Worm (Caenorhabditis elegans) whole organism, young adult: ENCODE measurements around the gene D1044.4.

ENCODE experiments used
- B0261.1 ChIP-seq: sonication (generic microtip); optimal IDR thresholded peaks from 2 replicates; lab custom pipeline; 2016; ENCODE audit warnings: mild to moderate bottlenecking, missing genetic modification characterization, moderate library complexity, missing compliant biosample characterization
- B0336.3 ChIP-seq: fragments of 200-800 bp; sonication (Bioruptor generic); IDR thresholded peaks from 2 replicates; pipeline ENCODE4 v1.3.6; 2022; ENCODE audit warnings: missing genetic modification characterization, missing compliant biosample characterization
- D2030.7 ChIP-seq: fragments of 200-800 bp; sonication (Bioruptor generic); IDR thresholded peaks from 2 replicates; pipeline ENCODE4 v1.3.6; 2022; ENCODE audit warnings: missing genetic modification reagents, missing genetic modification characterization, missing compliant biosample characterization
- F49E8.2 ChIP-seq: sonication (generic microtip); optimal IDR thresholded peaks from 3 replicates; lab custom pipeline; 2017; ENCODE audit warnings: missing genetic modification characterization, mild to moderate bottlenecking, missing compliant biosample characterization, antibody characterized with exemption, moderate library complexity; ENCODE audit not compliant: insufficient read depth
- F52B5.7 ChIP-seq: sonication (generic microtip); optimal IDR thresholded peaks from 2 replicates; lab custom pipeline; 2016; ENCODE audit warnings: mild to moderate bottlenecking, missing genetic modification characterization, missing compliant biosample characterization
- F55B11.4 ChIP-seq: sonication (generic microtip); optimal IDR thresholded peaks from 2 replicates; lab custom pipeline; 2016; ENCODE audit warnings: missing compliant biosample characterization, missing genetic modification characterization, borderline replicate concordance; ENCODE audit not compliant: insufficient read depth
- F57C9.4 ChIP-seq: sonication (generic microtip); optimal IDR thresholded peaks from 2 replicates; lab custom pipeline; 2017; ENCODE audit warnings: mild to moderate bottlenecking, missing genetic modification characterization, missing compliant biosample characterization
- K11D2.4 ChIP-seq: fragments of 200-800 bp; sonication (Bioruptor generic); IDR thresholded peaks from 2 replicates; pipeline ENCODE4 v1.3.6; 2022; ENCODE audit warnings: missing genetic modification reagents, missing genetic modification characterization, missing compliant biosample characterization
- K12H6.12 ChIP-seq: fragments of 200-800 bp; sonication (Bioruptor generic); optimal IDR thresholded peaks from 2 replicates; lab custom pipeline; 2018; ENCODE audit warnings: mild to moderate bottlenecking, missing genetic modification characterization, missing compliant biosample characterization
- T07F8.4 ChIP-seq: sonication (generic microtip); optimal IDR thresholded peaks from 2 replicates; lab custom pipeline; 2016; ENCODE audit warnings: mild to moderate bottlenecking, missing genetic modification characterization, moderate library complexity, missing compliant biosample characterization
- Y53G8AR.9 ChIP-seq: fragments of 200-800 bp; sonication (Bioruptor generic); conservative IDR thresholded peaks from 2 replicates; pipeline ENCODE4 v1.3.6; 2022; ENCODE audit warnings: missing genetic modification reagents, missing genetic modification characterization, missing compliant biosample characterization
- Y67H2A.10 ChIP-seq: fragments of 200-800 bp; sonication (Bioruptor generic); conservative IDR thresholded peaks from 2 replicates; pipeline ENCODE4 v1.3.6; 2022; ENCODE audit warnings: missing genetic modification reagents, missing genetic modification characterization, missing compliant biosample characterization
- Y95B8A.8 ChIP-seq: fragments of 200-800 bp; sonication (Bioruptor generic); IDR thresholded peaks from 2 replicates; pipeline ENCODE4 v1.3.6; 2022; ENCODE audit warnings: missing genetic modification reagents, missing genetic modification characterization, missing compliant biosample characterization
- ama-1 ChIP-seq, 3 experiments: fragments of 150-350 bp in 1 of 3; sonication (generic microtip) in 2 of 3; optimal IDR thresholded peaks; 2 replicates each; lab custom pipeline; 2014 to 2018; ENCODE audit warnings: missing biosample characterization in 2 of 3, missing genetic modification characterization in 2 of 3, missing genetic modification reagents in 2 of 3
- attf-3 ChIP-seq: fragments of 200-800 bp; sonication (Bioruptor generic); conservative IDR thresholded peaks from 2 replicates; pipeline ENCODE4 v1.3.6; 2022; ENCODE audit warnings: missing genetic modification reagents, missing genetic modification characterization, missing compliant biosample characterization
- attf-5 ChIP-seq: fragments of 200-800 bp; sonication (Bioruptor generic); optimal IDR thresholded peaks from 2 replicates; lab custom pipeline; 2018; ENCODE audit warnings: mild to moderate bottlenecking, missing genetic modification characterization, missing compliant biosample characterization
- attf-6 ChIP-seq: fragments of 200-800 bp; sonication (Bioruptor generic); IDR thresholded peaks from 2 replicates; pipeline ENCODE4 v1.3.6; 2022; ENCODE audit warnings: missing genetic modification reagents, missing genetic modification characterization, missing compliant biosample characterization
- bed-1 ChIP-seq: fragments of 200-800 bp; sonication (Bioruptor generic); IDR thresholded peaks from 2 replicates; pipeline ENCODE4 v1.3.6; 2022; ENCODE audit warnings: missing genetic modification reagents, missing genetic modification characterization, missing compliant biosample characterization
- cebp-2 ChIP-seq: fragments of 200-800 bp; sonication (Bioruptor generic); IDR thresholded peaks from 2 replicates; pipeline ENCODE4 v1.3.6; 2022; ENCODE audit warnings: missing genetic modification characterization, missing compliant biosample characterization
- chd-7 ChIP-seq: sonication (generic microtip); optimal IDR thresholded peaks from 2 replicates; lab custom pipeline; 2016; ENCODE audit warnings: mild to moderate bottlenecking, missing genetic modification characterization, moderate library complexity, missing compliant biosample characterization
- egl-18 ChIP-seq: fragments of 200-800 bp; sonication (Bioruptor generic); IDR thresholded peaks from 2 replicates; pipeline ENCODE4 v1.3.6; 2022; ENCODE audit warnings: missing genetic modification reagents, missing genetic modification characterization, missing compliant biosample characterization
- ekl-4 ChIP-seq: fragments of 200-800 bp; sonication (Bioruptor generic); IDR thresholded peaks from 2 replicates; pipeline ENCODE4 v1.3.6; 2022; ENCODE audit warnings: missing genetic modification reagents, missing genetic modification characterization, missing compliant biosample characterization
- hmg-1.2 ChIP-seq: fragments of 200-800 bp; sonication (Bioruptor generic); IDR thresholded peaks from 2 replicates; pipeline ENCODE4 v1.3.6; 2022; ENCODE audit warnings: missing genetic modification reagents, missing genetic modification characterization, missing compliant biosample characterization
- hsf-1 ChIP-seq: fragments of 200-800 bp; sonication (Bioruptor generic); IDR thresholded peaks from 2 replicates; pipeline ENCODE4 v1.3.6; 2022; ENCODE audit warnings: missing genetic modification reagents, missing genetic modification characterization, missing compliant biosample characterization
- lag-1 ChIP-seq: fragments of 200-800 bp; sonication (Bioruptor generic); IDR thresholded peaks from 2 replicates; pipeline ENCODE4 v1.3.6; 2022; ENCODE audit warnings: missing genetic modification reagents, missing genetic modification characterization, missing compliant biosample characterization
- let-526 ChIP-seq: fragments of 200-800 bp; sonication (Bioruptor generic); IDR thresholded peaks from 2 replicates; pipeline ENCODE4 v1.3.6; 2022; ENCODE audit warnings: missing genetic modification reagents, missing genetic modification characterization, missing compliant biosample characterization
- lin-26 ChIP-seq: fragments of 200-800 bp; sonication (Bioruptor generic); IDR thresholded peaks from 2 replicates; pipeline ENCODE4 v1.3.6; 2022; ENCODE audit warnings: missing genetic modification reagents, missing genetic modification characterization, missing compliant biosample characterization
- lin-35 ChIP-seq, 3 experiments: fragments of 150-350 bp in 2 of 3; sonication (generic microtip) in 1 of 3; optimal IDR thresholded peaks; 2 replicates each; lab custom pipeline; 2014 to 2018; ENCODE audit warnings: missing biosample characterization in 3 of 3, missing genetic modification characterization in 3 of 3, missing genetic modification reagents in 3 of 3
- lin-40 ChIP-seq: sonication (generic microtip); optimal IDR thresholded peaks from 2 replicates; lab custom pipeline; 2016; ENCODE audit warnings: missing genetic modification characterization, mild to moderate bottlenecking, missing compliant biosample characterization, missing genotype, missing genetic modification reagents
- madf-3 ChIP-seq: fragments of 200-800 bp; sonication (Bioruptor generic); IDR thresholded peaks from 2 replicates; pipeline ENCODE4 v1.3.6; 2022; ENCODE audit warnings: missing genetic modification reagents, missing genetic modification characterization, missing compliant biosample characterization
- mcd-1 ChIP-seq: fragments of 200-800 bp; sonication (Bioruptor generic); IDR thresholded peaks from 2 replicates; pipeline ENCODE4 v1.3.6; 2022; ENCODE audit warnings: missing genetic modification reagents, missing genetic modification characterization, missing compliant biosample characterization
- mel-28 ChIP-seq: sonication (generic microtip); optimal IDR thresholded peaks from 2 replicates; lab custom pipeline; 2016; ENCODE audit warnings: borderline replicate concordance, mild to moderate bottlenecking, missing genetic modification characterization, missing compliant biosample characterization
- nfya-2 ChIP-seq: fragments of 200-800 bp; sonication (Bioruptor generic); IDR thresholded peaks from 2 replicates; pipeline ENCODE4 v1.3.6; 2022; ENCODE audit warnings: missing genetic modification reagents, missing genetic modification characterization, missing compliant biosample characterization
- nhr-179 ChIP-seq: sonication (generic microtip); optimal IDR thresholded peaks from 2 replicates; lab custom pipeline; 2016; ENCODE audit warnings: mild to moderate bottlenecking, missing genetic modification characterization, missing compliant biosample characterization
- pbrm-1 ChIP-seq: fragments of 200-800 bp; sonication (Bioruptor generic); IDR thresholded peaks from 2 replicates; pipeline ENCODE4 v1.3.6; 2022; ENCODE audit warnings: missing genetic modification reagents, missing genetic modification characterization, missing compliant biosample characterization
- pha-4 ChIP-seq: fragments of 150-350 bp; sonication (generic microtip); optimal IDR thresholded peaks from 2 replicates; lab custom pipeline; 2014; ENCODE audit warnings: missing biosample characterization, missing genetic modification reagents, missing genetic modification characterization
- repo-1 ChIP-seq: sonication (generic microtip); optimal IDR thresholded peaks from 2 replicates; lab custom pipeline; 2017; ENCODE audit warnings: mild to moderate bottlenecking, missing genetic modification characterization, missing compliant biosample characterization
- sdz-38 ChIP-seq: sonication (generic microtip); optimal IDR thresholded peaks from 2 replicates; lab custom pipeline; 2016; ENCODE audit warnings: missing genotype, missing genetic modification characterization, missing compliant biosample characterization
- sptf-2 ChIP-seq: fragments of 200-800 bp; sonication (Bioruptor generic); optimal IDR thresholded peaks from 2 replicates; lab custom pipeline; 2018; ENCODE audit warnings: mild to moderate bottlenecking, missing genetic modification characterization, missing compliant biosample characterization
- tbx-9 ChIP-seq: sonication (generic microtip); optimal IDR thresholded peaks from 2 replicates; lab custom pipeline; 2016; ENCODE audit warnings: borderline replicate concordance, missing genetic modification characterization, inconsistent platforms, missing compliant biosample characterization
- tlf-1 ChIP-seq: fragments of 200-800 bp; sonication (Bioruptor generic); optimal IDR thresholded peaks from 2 replicates; lab custom pipeline; 2018; ENCODE audit warnings: mild to moderate bottlenecking, missing genetic modification characterization, missing compliant biosample characterization
- unc-130 ChIP-seq: sonication (generic microtip); optimal IDR thresholded peaks from 2 replicates; lab custom pipeline; 2016; ENCODE audit warnings: missing genetic modification reagents, missing genetic modification characterization, missing compliant biosample characterization
- unc-62 ChIP-seq: fragments of 150-350 bp; optimal IDR thresholded peaks from 2 replicates; lab custom pipeline; 2014; ENCODE audit warnings: missing biosample characterization, missing genetic modification reagents, missing genetic modification characterization
- zim-3 ChIP-seq: sonication (generic microtip); optimal IDR thresholded peaks from 2 replicates; lab custom pipeline; 2017; ENCODE audit warnings: mild to moderate bottlenecking, missing genetic modification characterization, moderate library complexity, missing compliant biosample characterization
- ztf-18 ChIP-seq: sonication (generic microtip); optimal IDR thresholded peaks from 2 replicates; lab custom pipeline; 2016; ENCODE audit warnings: missing genotype, mild to moderate bottlenecking, missing genetic modification characterization, missing compliant biosample characterization
- ztf-25 ChIP-seq: fragments of 200-800 bp; sonication (Bioruptor generic); IDR thresholded peaks from 2 replicates; pipeline ENCODE4 v1.3.6; 2022; ENCODE audit warnings: missing genetic modification reagents, missing genetic modification characterization, missing compliant biosample characterization
- ztf-26 ChIP-seq: sonication (generic microtip); optimal IDR thresholded peaks from 2 replicates; lab custom pipeline; 2017; ENCODE audit warnings: missing genetic modification characterization, missing compliant biosample characterization
- ztf-3 ChIP-seq: fragments of 200-800 bp; sonication (Bioruptor generic); optimal IDR thresholded peaks from 2 replicates; lab custom pipeline; 2018; ENCODE audit warnings: mild to moderate bottlenecking, missing genetic modification characterization, missing compliant biosample characterization

Gene D1044.4

ce11 chrIII:5506023-5506597 is 15.7 kb downstream of the D1044.4 start (continued):
- TF ChIP-seq F57C9.4 (tag; lab: Kevin White, UChicago), result peak; percentile 52
- no peak for TF ChIP-seq attf-6 (GFP tag; lab: Robert Waterston, UW)
- no peak for TF ChIP-seq tbx-9 (tag; lab: Kevin White, UChicago)
- no peak for TF ChIP-seq ztf-25 (GFP tag; lab: Robert Waterston, UW)
- no peak for TF ChIP-seq attf-3 (GFP tag; lab: Robert Waterston, UW)
- TF ChIP-seq K11D2.4 (GFP tag; lab: Robert Waterston, UW), result no peak
- TF ChIP-seq unc-130 (GFP tag; lab: Kevin White, UChicago), result no peak
- peak; percentile 40 for TF ChIP-seq zim-3 (tag; lab: Kevin White, UChicago)
- TF ChIP-seq lin-40 (tag; lab: Kevin White, UChicago), result no peak
- TF ChIP-seq madf-3 (GFP tag; lab: Robert Waterston, UW), result no peak
- TF ChIP-seq ztf-26 (tag; lab: Kevin White, UChicago), result peak; percentile 66
- peak; percentile 77; the same call in 1 of the 2 replicates for TF ChIP-seq cebp-2 (GFP tag; lab: Robert Waterston, UW)
- peak; percentile 89; the same call in 1 of the 2 replicates for TF ChIP-seq Y53G8AR.9 (GFP tag; lab: Robert Waterston, UW)
- TF ChIP-seq chd-7 (tag; lab: Kevin White, UChicago), result peak; percentile 65
- TF ChIP-seq lin-35 (GFP tag; optimal IDR thresholded peaks at IDR 0.05; lab: Kevin White, UChicago), result peak in 1 of 3 experiments; percentile 9
- TF ChIP-seq K12H6.12, result no peak
- TF ChIP-seq mcd-1 (GFP tag; lab: Robert Waterston, UW), result peak; percentile 37; the same call in 1 of the 2 replicates
- TF ChIP-seq pha-4 (tag; lab: Kevin White, UChicago), result no peak
- no peak for TF ChIP-seq F52B5.7 (tag; lab: Kevin White, UChicago)
- TF ChIP-seq unc-62, result no peak
- TF ChIP-seq repo-1 (tag; lab: Kevin White, UChicago), result peak; percentile 80
- TF ChIP-seq mel-28 (tag; lab: Kevin White, UChicago), result no peak
- TF ChIP-seq ztf-3, result peak; percentile 48
- TF ChIP-seq sptf-2, result no peak
- TF ChIP-seq F55B11.4 (tag; lab: Kevin White, UChicago), result no peak
- TF ChIP-seq hmg-1.2, result no peak; the same call in 1 of the 2 replicates
- no peak for TF ChIP-seq B0261.1 (tag; lab: Kevin White, UChicago)
- no peak for TF ChIP-seq lag-1 (GFP tag; lab: Robert Waterston, UW)
- no peak for TF ChIP-seq F49E8.2 (tag; lab: Kevin White, UChicago)
- 0 out of 2 replicates have a peak, but pooled peaks have one; percentile 6 for TF ChIP-seq hsf-1 (GFP tag; lab: Robert Waterston, UW)
- TF ChIP-seq T07F8.4, result no peak
- TF ChIP-seq nhr-179, result peak; percentile 63
- peak; percentile 22 for TF ChIP-seq attf-5
- no peak for TF ChIP-seq let-526 (GFP tag; lab: Robert Waterston, UW)
- no peak for TF ChIP-seq bed-1 (GFP tag; lab: Robert Waterston, UW)
- TF ChIP-seq Y95B8A.8 (GFP tag; lab: Robert Waterston, UW), result 0 out of 2 replicates have a peak, but pooled peaks have one; percentile 36
- TF ChIP-seq pbrm-1 (GFP tag; lab: Robert Waterston, UW), result peak; percentile 57; the same call in 1 of the 2 replicates
- TF ChIP-seq ztf-18, result no peak
- TF ChIP-seq lin-26 (GFP tag; lab: Robert Waterston, UW), result 0 out of 2 replicates have a peak, but pooled peaks have one; percentile 54
- TF ChIP-seq sdz-38, result no peak
- no peak for TF ChIP-seq Y67H2A.10 (GFP tag; lab: Robert Waterston, UW)
- peak; percentile 1 for TF ChIP-seq tlf-1 (GFP tag; lab: Kevin White, UChicago)
- TF ChIP-seq D2030.7 (GFP tag; lab: Robert Waterston, UW), result no peak
- TF ChIP-seq egl-18, result no peak
- no peak for TF ChIP-seq nfya-2 (GFP tag; lab: Robert Waterston, UW)
- peak; percentile 75 for TF ChIP-seq B0336.3 (GFP tag; lab: Robert Waterston, UW)
- TF ChIP-seq ama-1 (optimal IDR thresholded peaks at IDR 0.05; lab: Kevin White, UChicago), result peak; percentile 89
- no peak for TF ChIP-seq ama-1 (GFP tag; optimal IDR thresholded peaks at IDR 0.05; lab: Kevin White, UChicago)
- peak; percentile 85 for TF ChIP-seq ekl-4 (GFP tag; lab: Robert Waterston, UW)
